Worm (Caenorhabditis elegans) whole organism, L4 larva: Measurements from ENCODE around the gene col-110.

Source experiments
- F10B5.3 ChIP-seq: sonication (generic microtip); optimal IDR thresholded peaks from 2 replicates; lab custom pipeline; 2016; ENCODE audit warnings: mild to moderate bottlenecking, missing genetic modification characterization, missing compliant biosample characterization
- F49E8.2 ChIP-seq: sonication (generic microtip); optimal IDR thresholded peaks from 2 replicates; lab custom pipeline; 2016; ENCODE audit warnings: missing compliant biosample characterization, mild to moderate bottlenecking, missing genetic modification characterization, borderline replicate concordance
- T20F7.1 ChIP-seq: fragments of 200-800 bp; sonication (Bioruptor generic); optimal IDR thresholded peaks from 2 replicates; lab custom pipeline; 2018; ENCODE audit warnings: mild to moderate bottlenecking, missing genetic modification characterization, missing compliant biosample characterization
- T26A8.4 ChIP-seq: fragments of 200-800 bp; sonication (Bioruptor generic); IDR thresholded peaks from 2 replicates; pipeline ENCODE4 v1.3.6; 2022; ENCODE audit warnings: missing genetic modification characterization, missing compliant biosample characterization
- Y75B8A.6 ChIP-seq: fragments of 200-800 bp; sonication (Bioruptor generic); IDR thresholded peaks from 2 replicates; pipeline ENCODE4 v1.3.6; 2022; ENCODE audit warnings: missing genetic modification reagents, missing genetic modification characterization, missing compliant biosample characterization
- aha-1 ChIP-seq: fragments of 150-350 bp; peaks from one replicate; lab custom pipeline; 2014; ENCODE audit warnings: missing biosample characterization, missing genetic modification characterization
- ama-1 ChIP-seq: fragments of 150-350 bp; optimal IDR thresholded peaks from 2 replicates; lab custom pipeline; 2014; ENCODE audit warnings: inconsistent platforms, mixed read lengths
- arid-1 ChIP-seq: fragments of 200-800 bp; sonication (Bioruptor generic); conservative IDR thresholded peaks from 2 replicates; pipeline ENCODE4 v1.3.6; 2022; ENCODE audit warnings: missing genetic modification reagents, missing genetic modification characterization, missing compliant biosample characterization
- ceh-20 ChIP-seq: fragments of 200-800 bp; sonication (Bioruptor generic); IDR thresholded peaks from 2 replicates; pipeline ENCODE4 v1.3.6; 2022; ENCODE audit warnings: missing genetic modification reagents, missing genetic modification characterization, missing compliant biosample characterization
- ces-1 ChIP-seq: fragments of 150-350 bp; sonication (generic microtip); optimal IDR thresholded peaks from 4 replicates; lab custom pipeline; 2014; ENCODE audit warnings: missing biosample characterization, missing genetic modification reagents, missing genetic modification characterization
- ctbp-1 ChIP-seq: fragments of 200-800 bp; sonication (Bioruptor generic); IDR thresholded peaks from 2 replicates; pipeline ENCODE4 v1.3.6; 2022; ENCODE audit warnings: missing genetic modification reagents, missing genetic modification characterization, missing compliant biosample characterization
- daf-16 ChIP-seq, 3 experiments: sonication (generic microtip); optimal IDR thresholded peaks; 2 replicates each; lab custom pipeline; 2016 to 2017; ENCODE audit warnings: missing genetic modification characterization in 3 of 3, missing genetic modification reagents in 3 of 3, mild to moderate bottlenecking in 2 of 3, missing compliant biosample characterization in 2 of 3, missing biosample characterization in 1 of 3, moderate library complexity in 1 of 3
- dmd-8 ChIP-seq: fragments of 200-800 bp; sonication (Bioruptor generic); IDR thresholded peaks from 2 replicates; pipeline ENCODE4 v1.3.6; 2022; ENCODE audit warnings: missing genetic modification characterization, missing compliant biosample characterization
- dmd-9 ChIP-seq: fragments of 200-800 bp; sonication (Bioruptor generic); IDR thresholded peaks from 2 replicates; pipeline ENCODE4 v1.3.6; 2022; ENCODE audit warnings: missing genetic modification reagents, missing genetic modification characterization, missing compliant biosample characterization
- lin-38 ChIP-seq: fragments of 200-800 bp; sonication (Bioruptor generic); IDR thresholded peaks from 2 replicates; pipeline ENCODE4 v1.3.6; 2022; ENCODE audit warnings: missing genetic modification reagents, missing genetic modification characterization, missing compliant biosample characterization
- lir-3 ChIP-seq: sonication (generic microtip); optimal IDR thresholded peaks from 2 replicates; lab custom pipeline; 2016; ENCODE audit warnings: mild to moderate bottlenecking, missing genetic modification characterization, missing compliant biosample characterization
- mdl-1 ChIP-seq, 2 experiments: fragments of 150-350 bp in 1 of 2; sonication (generic microtip) in 1 of 2; optimal IDR thresholded peaks; 2 replicates each; lab custom pipeline; 2014 to 2017; ENCODE audit warnings: missing biosample characterization in 2 of 2, missing genetic modification characterization in 2 of 2
- mep-1 ChIP-seq: fragments of 150-350 bp; sonication (generic microtip); optimal IDR thresholded peaks from 3 replicates; lab custom pipeline; 2014; ENCODE audit warnings: missing biosample characterization, missing genetic modification characterization
- mes-2 ChIP-seq: sonication (generic microtip); optimal IDR thresholded peaks from 2 replicates; lab custom pipeline; 2016; ENCODE audit warnings: missing genotype, mild to moderate bottlenecking, missing genetic modification characterization, missing compliant biosample characterization; ENCODE audit not compliant: poor library complexity, severe bottlenecking
- mxl-2 ChIP-seq: fragments of 200-800 bp; sonication (Bioruptor generic); conservative IDR thresholded peaks from 2 replicates; pipeline ENCODE4 v1.3.6; 2022; ENCODE audit warnings: missing genetic modification reagents, missing genetic modification characterization, missing compliant biosample characterization
- nhr-102 ChIP-seq: sonication (generic microtip); optimal IDR thresholded peaks from 2 replicates; lab custom pipeline; 2016; ENCODE audit warnings: mild to moderate bottlenecking, missing genetic modification characterization, moderate library complexity, missing compliant biosample characterization
- nhr-111 ChIP-seq: fragments of 200-800 bp; sonication (Bioruptor generic); optimal IDR thresholded peaks from 2 replicates; lab custom pipeline; 2018; ENCODE audit warnings: mild to moderate bottlenecking, missing genetic modification characterization, missing compliant biosample characterization
- nhr-237 ChIP-seq: sonication (generic microtip); optimal IDR thresholded peaks from 2 replicates; lab custom pipeline; 2017; ENCODE audit warnings: missing biosample characterization, missing genetic modification characterization
- nhr-25 ChIP-seq: sonication (generic microtip); optimal IDR thresholded peaks from 2 replicates; lab custom pipeline; 2017; ENCODE audit warnings: missing genetic modification characterization, mild to moderate bottlenecking, missing compliant biosample characterization, antibody characterized with exemption, moderate library complexity, borderline replicate concordance; ENCODE audit not compliant: insufficient read depth
- nhr-42 ChIP-seq: fragments of 200-800 bp; sonication (Bioruptor generic); IDR thresholded peaks from 2 replicates; pipeline ENCODE4 v1.3.6; 2022; ENCODE audit warnings: missing genetic modification characterization, missing compliant biosample characterization
- pha-4 ChIP-seq, 2 experiments: fragments of 150-350 bp in 1 of 2; fragments of 200-800 bp in 1 of 2; sonication (Bioruptor generic) in 1 of 2; IDR thresholded peaks in 1 of 2; optimal IDR thresholded peaks in 1 of 2; 2 replicates each; pipeline versions ENCODE4 v1.3.6 to Lab custom; 2014 to 2022; ENCODE audit warnings: missing genetic modification characterization in 2 of 2, missing genetic modification reagents in 2 of 2, missing biosample characterization in 1 of 2, missing compliant biosample characterization in 1 of 2
- saeg-2 ChIP-seq: fragments of 200-800 bp; sonication (Bioruptor generic); IDR thresholded peaks from 2 replicates; pipeline ENCODE4 v1.3.6; 2022; ENCODE audit warnings: missing genetic modification reagents, missing genetic modification characterization, missing compliant biosample characterization
- snpc-1.2 ChIP-seq: fragments of 200-800 bp; sonication (Bioruptor generic); IDR thresholded peaks from 2 replicates; pipeline ENCODE4 v1.3.6; 2022; ENCODE audit warnings: missing genetic modification reagents, missing genetic modification characterization, missing compliant biosample characterization
- spr-3 ChIP-seq: fragments of 200-800 bp; sonication (Bioruptor generic); optimal IDR thresholded peaks from 2 replicates; lab custom pipeline; 2018; ENCODE audit warnings: mild to moderate bottlenecking, missing genetic modification characterization, missing compliant biosample characterization
- vab-7 ChIP-seq: fragments of 200-800 bp; sonication (Bioruptor generic); IDR thresholded peaks from 2 replicates; pipeline ENCODE4 v1.3.6; 2022; ENCODE audit warnings: missing genetic modification reagents, missing genetic modification characterization, missing compliant biosample characterization
- zfp-3 ChIP-seq: fragments of 200-800 bp; sonication (Bioruptor generic); conservative IDR thresholded peaks from 2 replicates; pipeline ENCODE4 v1.3.6; 2022; ENCODE audit warnings: missing genetic modification reagents, missing genetic modification characterization, missing compliant biosample characterization
- ztf-11 ChIP-seq: fragments of 150-350 bp; optimal IDR thresholded peaks from 2 replicates; lab custom pipeline; 2014; ENCODE audit warnings: missing biosample characterization, missing genetic modification characterization

Gene col-110

DNA sequence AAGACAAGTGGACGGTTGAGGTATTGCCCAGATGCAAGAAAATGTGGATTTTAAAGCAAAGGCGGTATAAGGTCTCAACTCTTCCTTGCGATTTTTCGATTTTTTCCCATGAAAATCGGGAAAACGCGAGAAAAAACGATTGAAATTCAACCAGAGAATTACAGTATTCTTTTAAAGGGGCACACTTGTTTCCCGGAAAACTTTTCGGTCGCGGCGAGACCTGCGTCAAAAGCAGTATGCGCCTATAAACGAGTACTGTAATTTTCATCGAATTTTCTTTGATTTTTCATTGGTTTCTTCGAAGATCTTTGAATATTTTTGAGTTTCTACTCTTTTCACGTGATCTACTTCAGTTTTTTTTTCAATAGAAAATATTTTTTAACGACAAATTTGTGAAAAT lies 44.2 kb upstream of the col-110 start (continued):
- TF ChIP-seq nhr-102 (tag; lab: Kevin White, UChicago) (no peak), Y75B8A.6 (GFP tag; lab: Robert Waterston, UW) (no peak), mep-1 (no peak), nhr-25 (no peak), dmd-8 (GFP tag; lab: Robert Waterston, UW) (no peak), arid-1 (GFP tag; lab: Robert Waterston, UW) (no peak)

- TF ChIP-seq F10B5.3 (tag; lab: Kevin White, UChicago), result no peak
- TF ChIP-seq lin-38 (GFP tag; lab: Robert Waterston, UW), result no peak
- no peak for TF ChIP-seq ztf-11
- no peak for TF ChIP-seq ces-1 (GFP tag; lab: Kevin White, UChicago)
- TF ChIP-seq mxl-2 (GFP tag; lab: Robert Waterston, UW), result no peak
- no peak for TF ChIP-seq zfp-3 (GFP tag; lab: Robert Waterston, UW)
- no peak for TF ChIP-seq T26A8.4 (GFP tag; lab: Robert Waterston, UW)
- TF ChIP-seq mes-2 (tag; lab: Kevin White, UChicago), result no peak
- no peak for TF ChIP-seq Y75B8A.6 (GFP tag; lab: Robert Waterston, UW)
- no peak for TF ChIP-seq nhr-237
- no peak for TF ChIP-seq mdl-1 (tag; optimal IDR thresholded peaks at IDR 0.05; lab: Kevin White, UChicago)
- TF ChIP-seq ceh-20, result no peak
- no peak for TF ChIP-seq mep-1
- TF ChIP-seq T20F7.1 (GFP tag; lab: Kevin White, UChicago), result no peak
- TF ChIP-seq nhr-42 (GFP tag; lab: Robert Waterston, UW), result no peak
These were observed 43.5 kb upstream of the col-110 start, which contains the start of gene psr-1 for ce11 chrIV:4652962-4653361. TSS of gene psr-1 (plus strand) at chrIV:4653262.

DNA sequence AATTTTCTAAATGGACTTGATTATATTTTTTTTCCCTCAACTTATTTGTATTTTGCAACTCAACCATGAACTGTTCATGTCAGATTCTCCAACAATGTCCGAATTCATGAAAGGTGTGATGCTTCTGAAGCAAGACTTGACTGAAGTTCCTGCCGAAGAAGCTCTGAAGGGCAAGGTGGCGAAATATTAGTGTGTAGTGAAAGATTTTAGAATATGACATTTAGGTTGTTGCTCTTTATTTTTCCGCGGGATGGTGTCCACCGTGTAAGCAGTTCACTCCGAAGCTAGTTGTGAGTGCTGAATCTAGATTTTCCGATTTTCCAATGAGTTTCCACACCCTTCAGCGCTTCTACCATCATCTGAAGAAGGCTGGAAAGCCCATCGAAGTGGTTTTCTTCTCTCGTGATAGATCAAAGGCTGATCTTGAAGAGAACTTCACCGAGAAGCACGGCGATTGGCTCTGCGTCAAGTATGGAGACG lies 42.9 kb upstream of the col-110 start, which contains the start of gene F29B9.5:
TSS of gene F29B9.5 (plus strand) at position 51 of the 480 bp plus-strand sequence.
- 0 out of 2 replicates have a peak, but pooled peaks have one; percentile 29 for TF ChIP-seq arid-1 (GFP tag; lab: Robert Waterston, UW)
- TF ChIP-seq daf-16 (GFP tag; optimal IDR thresholded peaks at IDR 0.05; lab: Kevin White, UChicago), result no peak
- peak; percentile 2 for TF ChIP-seq daf-16 (tag; optimal IDR thresholded peaks at IDR 0.05; lab: Kevin White, UChicago)
- 0 out of 2 replicates have a peak, but pooled peaks have one; percentile 50 for TF ChIP-seq Y75B8A.6 (GFP tag; lab: Robert Waterston, UW)
- TF ChIP-seq T26A8.4 (GFP tag; lab: Robert Waterston, UW), result 0 out of 2 replicates have a peak, but pooled peaks have one; percentile 54
- TF ChIP-seq saeg-2 (GFP tag; lab: Robert Waterston, UW), result peak; percentile 36; the same call in 1 of the 2 replicates
- no peak for TF ChIP-seq vab-7
- peak; percentile 54 for TF ChIP-seq lin-38 (GFP tag; lab: Robert Waterston, UW)
- TF ChIP-seq pha-4 (GFP tag; IDR thresholded peaks at IDR 0.05; lab: Robert Waterston, UW), result 0 out of 2 replicates have a peak, but pooled peaks have one; percentile 35
- TF ChIP-seq pha-4 (tag; optimal IDR thresholded peaks at IDR 0.05; lab: Kevin White, UChicago), result no peak
- TF ChIP-seq aha-1, result peak; percentile 19
- peak; percentile 60 for TF ChIP-seq ama-1 (lab: Kevin White, UChicago)
- TF ChIP-seq nhr-42 (GFP tag; lab: Robert Waterston, UW), result 0 out of 2 replicates have a peak, but pooled peaks have one; percentile 49
- TF ChIP-seq snpc-1.2 (GFP tag; lab: Robert Waterston, UW), result peak; percentile 55; the same call in 1 of the 2 replicates
- TF ChIP-seq dmd-8 (GFP tag; lab: Robert Waterston, UW), result 0 out of 2 replicates have a peak, but pooled peaks have one; percentile 39
- peak; percentile 9 for TF ChIP-seq nhr-111 (GFP tag; lab: Kevin White, UChicago)
- TF ChIP-seq lir-3, result no peak
- no peak for TF ChIP-seq spr-3
- TF ChIP-seq dmd-9 (GFP tag; lab: Robert Waterston, UW), result no peak
- TF ChIP-seq ctbp-1 (GFP tag; lab: Robert Waterston, UW), result no peak; the same call in none of the 2 replicates
- peak; percentile 80 for TF ChIP-seq F49E8.2 (tag; lab: Kevin White, UChicago)
